Fruit fly (Drosophila melanogaster) whole organism, embryonic: ENCODE data around the gene upd2.
A peak's percentile ranks its signal among the peaks of the same experiment; 100 is the strongest.

Source experiments
- CG10366 ChIP-seq: fragments of 200-800 bp; sonication (Bioruptor generic); IDR thresholded peaks from 2 replicates; pipeline ENCODE4 v1.3.6; 2022; ENCODE audit warnings: missing biosample characterization, missing genetic modification characterization
- CG12104 ChIP-seq: fragments of 200-800 bp; sonication (Bioruptor generic); optimal IDR thresholded peaks from 3 replicates; lab custom pipeline; 2016; ENCODE audit warnings: missing biosample characterization, missing genetic modification characterization
- CG13287 ChIP-seq: fragments of 200-800 bp; sonication (Bioruptor generic); IDR thresholded peaks from 2 replicates; pipeline ENCODE4 v1.3.6; 2022; ENCODE audit warnings: missing biosample characterization, missing genetic modification characterization; ENCODE audit not compliant: partially characterized antibody
- CG13296 ChIP-seq: fragments of 200-800 bp; sonication (Bioruptor generic); optimal IDR thresholded peaks from 3 replicates; lab custom pipeline; 2018; ENCODE audit warnings: missing biosample characterization, mild to moderate bottlenecking, missing genetic modification characterization
- CG13424 ChIP-seq: fragments of 200-800 bp; sonication (Bioruptor generic); optimal IDR thresholded peaks from 2 replicates; lab custom pipeline; 2019; ENCODE audit warnings: missing biosample characterization, mild to moderate bottlenecking, missing genetic modification characterization, moderate library complexity
- CG15269 ChIP-seq: fragments of 200-800 bp; sonication (Bioruptor generic); optimal IDR thresholded peaks from 2 replicates; lab custom pipeline; 2018; ENCODE audit warnings: missing biosample characterization, mild to moderate bottlenecking, missing genetic modification characterization, moderate library complexity
- CG17829 ChIP-seq: fragments of 200-800 bp; optimal IDR thresholded peaks from 2 replicates; lab custom pipeline; 2019; ENCODE audit warnings: missing biosample characterization, mild to moderate bottlenecking, missing genetic modification characterization, moderate library complexity
- CG2120 ChIP-seq: fragments of 200-800 bp; sonication (Bioruptor generic); optimal IDR thresholded peaks from 3 replicates; lab custom pipeline; 2016; ENCODE audit warnings: missing biosample characterization, missing genetic modification characterization
- CG2889 ChIP-seq: fragments of 200-800 bp; sonication (Bioruptor generic); IDR thresholded peaks from 3 replicates; pipeline ENCODE4 v1.3.6; 2022; ENCODE audit warnings: missing biosample characterization, missing genetic modification characterization
- CG3065 ChIP-seq: fragments of 200-800 bp; sonication (Bioruptor generic); optimal IDR thresholded peaks from 2 replicates; lab custom pipeline; 2016; ENCODE audit warnings: missing biosample characterization, missing genetic modification characterization
- CG34376 ChIP-seq: fragments of 200-800 bp; sonication (Bioruptor generic); optimal IDR thresholded peaks from 2 replicates; lab custom pipeline; 2018; ENCODE audit warnings: missing biosample characterization, mild to moderate bottlenecking, missing genetic modification characterization
- CG4282 ChIP-seq: fragments of 200-800 bp; sonication (Bioruptor generic); optimal IDR thresholded peaks from 2 replicates; lab custom pipeline; 2016; ENCODE audit warnings: missing biosample characterization, missing genetic modification characterization
- CG8281 ChIP-seq: fragments of 200-800 bp; sonication (Bioruptor generic); optimal IDR thresholded peaks from 2 replicates; lab custom pipeline; 2018; ENCODE audit warnings: missing biosample characterization, mild to moderate bottlenecking, missing genetic modification characterization, moderate library complexity
- D19A ChIP-seq: fragments of 200-800 bp; optimal IDR thresholded peaks from 3 replicates; lab custom pipeline; 2019; ENCODE audit warnings: missing biosample characterization, mild to moderate bottlenecking, missing genetic modification characterization, moderate library complexity
- D19B ChIP-seq: fragments of 200-800 bp; sonication (Bioruptor generic); optimal IDR thresholded peaks from 2 replicates; lab custom pipeline; 2017; ENCODE audit warnings: missing biosample characterization, mild to moderate bottlenecking, missing genetic modification characterization
- Dad ChIP-seq: fragments of 200-800 bp; sonication (Bioruptor generic); optimal IDR thresholded peaks from 3 replicates; lab custom pipeline; 2016; ENCODE audit warnings: missing biosample characterization, missing genetic modification characterization
- Dll ChIP-seq: fragments of 200-800 bp; sonication (Bioruptor generic); IDR thresholded peaks from 4 replicates; pipeline ENCODE4 v1.3.6; 2022; ENCODE audit warnings: missing biosample characterization, missing genetic modification characterization; ENCODE audit not compliant: partially characterized antibody
- Drgx ChIP-seq: fragments of 200-800 bp; sonication (Bioruptor generic); IDR thresholded peaks from 2 replicates; pipeline ENCODE4 v1.3.6; 2022; ENCODE audit warnings: missing biosample characterization, missing genetic modification characterization
- Elba2 ChIP-seq: fragments of 200-800 bp; sonication (Bioruptor generic); optimal IDR thresholded peaks from 3 replicates; lab custom pipeline; 2016; ENCODE audit warnings: missing biosample characterization, missing genetic modification characterization
- GATAe ChIP-seq: fragments of 200-800 bp; sonication (Bioruptor generic); conservative IDR thresholded peaks from 2 replicates; pipeline ENCODE4 v1.3.6; 2022; ENCODE audit warnings: missing biosample characterization, missing genetic modification characterization
- Gsc ChIP-seq: fragments of 200-800 bp; sonication (Bioruptor generic); IDR thresholded peaks from 2 replicates; pipeline ENCODE4 v1.3.6; 2022; ENCODE audit warnings: missing biosample characterization, missing genetic modification characterization
- HmgZ ChIP-seq: fragments of 200-800 bp; sonication (Bioruptor generic); optimal IDR thresholded peaks from 2 replicates; lab custom pipeline; 2018; ENCODE audit warnings: missing biosample characterization, mild to moderate bottlenecking, missing genetic modification characterization
- MESR4 ChIP-seq: fragments of 200-800 bp; sonication (Bioruptor generic); optimal IDR thresholded peaks from 2 replicates; lab custom pipeline; 2018; ENCODE audit warnings: missing biosample characterization, mild to moderate bottlenecking, missing genetic modification characterization, moderate library complexity
- Pdp1 ChIP-seq, 2 experiments: fragments of 200-800 bp; sonication (Bioruptor generic); optimal IDR thresholded peaks; 3 replicates each; lab custom pipeline; 2016; ENCODE audit warnings: missing biosample characterization in 2 of 2, missing genetic modification characterization in 2 of 2, mild to moderate bottlenecking in 1 of 2, moderate library complexity in 1 of 2
- Scr ChIP-seq: fragments of 200-800 bp; sonication (Bioruptor generic); IDR thresholded peaks from 2 replicates; pipeline ENCODE4 v1.3.6; 2022; ENCODE audit warnings: missing biosample characterization, missing genetic modification characterization; ENCODE audit not compliant: partially characterized antibody
- ara ChIP-seq: fragments of 200-800 bp; sonication (Bioruptor generic); IDR thresholded peaks from 2 replicates; pipeline ENCODE4 v1.3.6; 2022; ENCODE audit warnings: missing biosample characterization, missing genetic modification characterization
- bcd ChIP-seq: fragments of 200-800 bp; sonication (Bioruptor generic); optimal IDR thresholded peaks from 2 replicates; lab custom pipeline; 2017; ENCODE audit warnings: missing biosample characterization, mild to moderate bottlenecking, missing genetic modification characterization
- bigmax ChIP-seq: fragments of 200-800 bp; sonication (Bioruptor generic); optimal IDR thresholded peaks from 2 replicates; lab custom pipeline; 2018; ENCODE audit warnings: missing biosample characterization, mild to moderate bottlenecking, missing genetic modification characterization
- br ChIP-seq: fragments of >200 bp; optimal IDR thresholded peaks from 2 replicates; lab custom pipeline; 2017
- cad ChIP-seq: fragments of >200 bp; optimal IDR thresholded peaks from 2 replicates; lab custom pipeline; 2017; ENCODE audit warnings: missing biosample characterization, missing genetic modification characterization
- cato ChIP-seq: fragments of 200-800 bp; sonication (Bioruptor generic); optimal IDR thresholded peaks from 2 replicates; lab custom pipeline; 2016; ENCODE audit warnings: missing biosample characterization, missing genetic modification characterization, borderline replicate concordance
- dan ChIP-seq: fragments of 200-800 bp; sonication (Bioruptor generic); IDR thresholded peaks from 2 replicates; pipeline ENCODE4 v1.3.6; 2022; ENCODE audit warnings: missing biosample characterization, missing genetic modification characterization
- en ChIP-seq: fragments of 200-800 bp; sonication (Bioruptor generic); optimal IDR thresholded peaks from 2 replicates; lab custom pipeline; 2016; ENCODE audit warnings: missing biosample characterization, missing genetic modification characterization
- esg ChIP-seq: fragments of 200-800 bp; sonication (Bioruptor generic); conservative IDR thresholded peaks from 2 replicates; pipeline ENCODE4 v1.3.6; 2022; ENCODE audit warnings: missing biosample characterization, missing genetic modification characterization
- exex ChIP-seq: fragments of 200-800 bp; sonication (Bioruptor generic); optimal IDR thresholded peaks from 4 replicates; lab custom pipeline; 2018; ENCODE audit warnings: missing biosample characterization, mild to moderate bottlenecking, missing genetic modification characterization, moderate library complexity
- fd64A ChIP-seq: fragments of 200-800 bp; sonication (Bioruptor generic); optimal IDR thresholded peaks from 3 replicates; lab custom pipeline; 2018; ENCODE audit warnings: missing biosample characterization, mild to moderate bottlenecking, missing genetic modification characterization
- fd96Cb ChIP-seq: fragments of 200-800 bp; sonication (Bioruptor generic); optimal IDR thresholded peaks from 2 replicates; lab custom pipeline; 2018; ENCODE audit warnings: missing biosample characterization, mild to moderate bottlenecking, missing genetic modification characterization, moderate library complexity
- gem ChIP-seq: fragments of 200-800 bp; sonication (Bioruptor generic); optimal IDR thresholded peaks from 2 replicates; lab custom pipeline; 2019; ENCODE audit warnings: missing biosample characterization, mild to moderate bottlenecking, missing genetic modification characterization, moderate library complexity
- gsb-n ChIP-seq: fragments of 200-800 bp; sonication (Bioruptor generic); optimal IDR thresholded peaks from 3 replicates; lab custom pipeline; 2018; ENCODE audit warnings: missing biosample characterization, mild to moderate bottlenecking, missing genetic modification characterization
- jumu ChIP-seq: fragments of 200-800 bp; sonication (Bioruptor generic); optimal IDR thresholded peaks from 3 replicates; lab custom pipeline; 2016; ENCODE audit warnings: missing biosample characterization, missing genetic modification characterization
- knrl ChIP-seq: fragments of 200-800 bp; sonication (Bioruptor generic); IDR thresholded peaks from 3 replicates; pipeline ENCODE4 v1.3.6; 2022; ENCODE audit warnings: missing biosample characterization, missing genetic modification characterization; ENCODE audit not compliant: partially characterized antibody
- lmd ChIP-seq: fragments of 200-800 bp; sonication (Bioruptor generic); IDR thresholded peaks from 2 replicates; pipeline ENCODE4 v1.3.6; 2022; ENCODE audit warnings: missing biosample characterization, missing genetic modification characterization
- mld ChIP-seq: fragments of 200-800 bp; sonication (Bioruptor generic); IDR thresholded peaks from 3 replicates; pipeline ENCODE4 v1.3.6; 2022; ENCODE audit warnings: missing biosample characterization, missing genetic modification characterization; ENCODE audit not compliant: partially characterized antibody
- phol ChIP-seq: fragments of 200-800 bp; sonication (Bioruptor generic); optimal IDR thresholded peaks from 3 replicates; lab custom pipeline; 2018; ENCODE audit warnings: missing biosample characterization, mild to moderate bottlenecking, missing genetic modification characterization, moderate library complexity
- psq ChIP-seq: fragments of 200-800 bp; sonication (Bioruptor generic); optimal IDR thresholded peaks from 2 replicates; lab custom pipeline; 2017; ENCODE audit warnings: missing biosample characterization, missing genetic modification characterization
- rib ChIP-seq: fragments of 200-800 bp; sonication (Bioruptor generic); IDR thresholded peaks from 2 replicates; pipeline ENCODE4 v1.3.6; 2022; ENCODE audit warnings: missing biosample characterization, missing genetic modification characterization
- sima ChIP-seq: fragments of 200-800 bp; sonication (Bioruptor generic); optimal IDR thresholded peaks from 2 replicates; lab custom pipeline; 2016; ENCODE audit warnings: missing biosample characterization, missing genetic modification characterization
- tup ChIP-seq: fragments of 200-800 bp; sonication (Bioruptor generic); optimal IDR thresholded peaks from 2 replicates; lab custom pipeline; 2016; ENCODE audit warnings: missing biosample characterization, mild to moderate bottlenecking, missing genetic modification characterization, moderate library complexity
- unpg ChIP-seq: fragments of 200-800 bp; sonication (Bioruptor generic); optimal IDR thresholded peaks from 3 replicates; lab custom pipeline; 2018; ENCODE audit warnings: missing biosample characterization, mild to moderate bottlenecking, missing genetic modification characterization, moderate library complexity

upd2 gene

DNA sequence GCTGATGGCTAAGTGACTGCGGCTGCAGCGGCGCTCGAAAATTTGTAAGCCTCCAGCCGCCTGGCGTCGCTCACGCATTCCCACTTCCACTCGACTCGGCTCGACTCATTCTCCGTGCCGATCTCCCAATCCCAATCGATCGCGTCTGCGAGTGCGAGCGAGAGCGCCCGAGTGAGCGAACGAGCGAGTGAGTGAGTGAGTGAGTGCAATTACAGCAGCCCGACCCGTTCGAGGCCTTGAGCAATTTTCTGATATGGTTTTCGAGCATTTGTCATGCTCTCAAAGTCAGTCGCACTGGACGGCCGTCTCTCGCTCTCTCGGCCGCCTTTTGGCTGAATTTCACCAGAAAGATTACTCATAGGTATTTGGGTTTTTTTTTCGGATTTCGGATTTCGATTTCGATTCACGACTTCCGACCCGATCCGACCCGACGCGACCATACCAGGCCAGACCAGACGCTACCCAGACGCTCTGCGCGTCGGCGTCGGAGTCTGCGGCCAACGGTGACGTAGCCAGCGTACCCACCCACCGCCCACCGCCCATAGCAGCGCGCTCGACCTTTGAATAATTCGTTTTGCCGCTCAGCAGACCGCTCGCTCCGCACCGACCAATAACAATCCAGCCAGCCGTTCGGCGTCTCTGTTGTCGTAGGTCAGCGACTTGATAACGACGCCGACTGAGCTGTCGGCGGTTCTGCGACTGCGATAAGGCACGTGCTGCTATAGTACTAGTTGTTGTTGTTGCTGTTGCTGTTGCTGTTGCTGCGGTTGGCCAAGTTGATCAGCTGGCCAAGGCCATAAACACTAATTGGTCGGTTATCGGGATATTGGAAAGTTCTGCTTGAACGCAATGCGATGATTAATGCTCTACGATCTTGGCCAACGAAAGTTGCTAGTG, 540 bp upstream of the upd2 start (continued):
- TF ChIP-seq jumu (GFP tag; lab: Kevin White, UChicago) (no peak), sima (GFP tag; lab: Kevin White, UChicago) (no peak), CG2889 (GFP tag; lab: Robert Waterston, UW) (no peak), CG13424 (tag; lab: Kevin White, UChicago) (no peak), CG10366 (GFP tag; lab: Robert Waterston, UW) (no peak), D19B (no peak), rib (GFP tag; lab: Robert Waterston, UW) (no peak), HmgZ (tag; lab: Kevin White, UChicago) (no peak), ara (GFP tag; lab: Robert Waterston, UW) (no peak), CG3065 (GFP tag; lab: Kevin White, UChicago) (no peak), Dll (GFP tag; lab: Robert Waterston, UW) (no peak), exex (peak; percentile 39), knrl (GFP tag; lab: Robert Waterston, UW) (no peak), CG17829 (tag; lab: Kevin White, UChicago) (no peak), en (GFP tag; lab: Kevin White, UChicago) (no peak), fd64A (GFP tag; lab: Kevin White, UChicago) (no peak), cad (no peak), bcd (GFP tag; lab: Kevin White, UChicago) (no peak), phol (no peak), D19A (tag; lab: Kevin White, UChicago) (no peak), Gsc (GFP tag; lab: Robert Waterston, UW) (no peak), gsb-n (tag; lab: Kevin White, UChicago) (no peak), CG8281 (tag; lab: Kevin White, UChicago) (no peak), dan (no peak), mld (0 out of 3 replicates have a peak, but pooled peaks have one; percentile 36), CG34376 (no peak), lmd (GFP tag; lab: Robert Waterston, UW) (no peak), br (no peak), unpg (GFP tag; lab: Kevin White, UChicago) (no peak), CG13287 (GFP tag; lab: Robert Waterston, UW) (no peak; the same call in 1 of the 2 replicates), CG4282 (no peak), CG12104 (GFP tag; lab: Kevin White, UChicago) (no peak), cato (GFP tag; lab: Kevin White, UChicago) (no peak), Dad (GFP tag; lab: Kevin White, UChicago) (no peak), CG13296 (GFP tag; lab: Kevin White, UChicago) (no peak), CG15269 (tag; lab: Kevin White, UChicago) (no peak), Scr (GFP tag; lab: Robert Waterston, UW) (peak; percentile 24; the same call in 1 of the 2 replicates), Elba2 (GFP tag; lab: Kevin White, UChicago) (no peak), GATAe (GFP tag; lab: Robert Waterston, UW) (no peak), Pdp1 (GFP tag; optimal IDR thresholded peaks at IDR 0.05; lab: Kevin White, UChicago) (no peak), bigmax (no peak), gem (tag; lab: Kevin White, UChicago) (no peak), CG2120 (GFP tag; lab: Kevin White, UChicago) (no peak), fd96Cb (no peak), esg (no peak), MESR4 (no peak), psq (no peak), tup (GFP tag; lab: Kevin White, UChicago) (no peak), Drgx (GFP tag; lab: Robert Waterston, UW) (no peak)
